Fruit fly (Drosophila melanogaster) whole organism, embryonic: Measurements from ENCODE around the gene et.

Experiments used
- Atf3 ChIP-seq: fragments of 200-800 bp; sonication (Bioruptor generic); optimal IDR thresholded peaks from 3 replicates; lab custom pipeline; 2016; ENCODE audit warnings: missing biosample characterization, missing genetic modification characterization
- Bgb ChIP-seq: fragments of 200-800 bp; sonication (Bioruptor generic); IDR thresholded peaks from 2 replicates; pipeline ENCODE4 v1.3.6; 2022; ENCODE audit warnings: missing biosample characterization, missing genetic modification characterization; ENCODE audit not compliant: partially characterized antibody
- Bteb2 ChIP-seq: fragments of 200-800 bp; sonication (Bioruptor generic); optimal IDR thresholded peaks from 2 replicates; lab custom pipeline; 2016; ENCODE audit warnings: missing biosample characterization, missing genetic modification characterization
- CG10366 ChIP-seq: fragments of 200-800 bp; sonication (Bioruptor generic); IDR thresholded peaks from 2 replicates; pipeline ENCODE4 v1.3.6; 2022; ENCODE audit warnings: missing biosample characterization, missing genetic modification characterization
- CG10543 ChIP-seq: fragments of 200-800 bp; sonication (Bioruptor generic); optimal IDR thresholded peaks from 3 replicates; lab custom pipeline; 2017; ENCODE audit warnings: missing biosample characterization, mild to moderate bottlenecking, missing genetic modification characterization, moderate library complexity
- CG10565 ChIP-seq: fragments of 200-800 bp; sonication (Bioruptor generic); optimal IDR thresholded peaks from 3 replicates; lab custom pipeline; 2016; ENCODE audit warnings: missing biosample characterization, mild to moderate bottlenecking, missing genetic modification characterization
- CG11247 ChIP-seq: fragments of 200-800 bp; sonication (Bioruptor generic); IDR thresholded peaks from 2 replicates; pipeline ENCODE4 v1.3.6; 2022; ENCODE audit warnings: missing biosample characterization, missing genetic modification characterization
- CG11696 ChIP-seq: fragments of 200-800 bp; sonication (Bioruptor generic); IDR thresholded peaks from 2 replicates; pipeline ENCODE4 v1.3.6; 2022; ENCODE audit warnings: missing biosample characterization, missing genetic modification characterization
- CG12071 ChIP-seq: fragments of 200-800 bp; sonication (Bioruptor generic); optimal IDR thresholded peaks from 3 replicates; lab custom pipeline; 2018; ENCODE audit warnings: missing biosample characterization, mild to moderate bottlenecking, missing genetic modification characterization
- CG13424 ChIP-seq: fragments of 200-800 bp; sonication (Bioruptor generic); optimal IDR thresholded peaks from 2 replicates; lab custom pipeline; 2019; ENCODE audit warnings: missing biosample characterization, mild to moderate bottlenecking, missing genetic modification characterization, moderate library complexity
- CG14965 ChIP-seq: fragments of 200-800 bp; sonication (Bioruptor generic); optimal IDR thresholded peaks from 2 replicates; lab custom pipeline; 2016; ENCODE audit warnings: missing biosample characterization, missing genetic modification characterization, borderline replicate concordance
- CG1529 ChIP-seq: fragments of 200-800 bp; sonication (Bioruptor generic); optimal IDR thresholded peaks from 3 replicates; lab custom pipeline; 2018; ENCODE audit warnings: missing biosample characterization, missing genetic modification characterization
- CG15601 ChIP-seq: fragments of 200-800 bp; sonication (Bioruptor generic); optimal IDR thresholded peaks from 3 replicates; lab custom pipeline; 2019; ENCODE audit warnings: missing biosample characterization, mild to moderate bottlenecking, missing genetic modification characterization, moderate library complexity
- CG17802 ChIP-seq: fragments of 200-800 bp; sonication (Bioruptor generic); optimal IDR thresholded peaks from 2 replicates; lab custom pipeline; 2018; ENCODE audit warnings: missing biosample characterization, mild to moderate bottlenecking, missing genetic modification characterization, moderate library complexity
- CG17912 ChIP-seq: fragments of 200-800 bp; sonication (Bioruptor generic); optimal IDR thresholded peaks from 2 replicates; lab custom pipeline; 2018; ENCODE audit warnings: missing biosample characterization, mild to moderate bottlenecking, missing genetic modification characterization
- CG2712 ChIP-seq: fragments of 200-800 bp; optimal IDR thresholded peaks from 3 replicates; lab custom pipeline; 2019; ENCODE audit warnings: missing biosample characterization, mild to moderate bottlenecking, missing genetic modification characterization, moderate library complexity
- CG6254 ChIP-seq: fragments of 200-800 bp; sonication (Bioruptor generic); optimal IDR thresholded peaks from 3 replicates; lab custom pipeline; 2017; ENCODE audit warnings: mild to moderate bottlenecking, missing biosample characterization, missing genetic modification reagents, missing genetic modification characterization
- CG7987 ChIP-seq: fragments of 200-800 bp; sonication (Bioruptor generic); optimal IDR thresholded peaks from 2 replicates; lab custom pipeline; 2018; ENCODE audit warnings: missing biosample characterization, mild to moderate bottlenecking, missing genetic modification characterization, moderate library complexity
- CG8290 ChIP-seq, 3 experiments: fragments of 200-800 bp; sonication (Bioruptor generic); optimal IDR thresholded peaks; 2 replicates each; lab custom pipeline; 2016 to 2019; ENCODE audit warnings: missing biosample characterization in 3 of 3, missing genetic modification characterization in 3 of 3, mild to moderate bottlenecking in 2 of 3, moderate library complexity in 1 of 3
- CG8478 ChIP-seq: fragments of >200 bp; optimal IDR thresholded peaks from 2 replicates; lab custom pipeline; 2018
- D19B ChIP-seq: fragments of 200-800 bp; sonication (Bioruptor generic); optimal IDR thresholded peaks from 2 replicates; lab custom pipeline; 2017; ENCODE audit warnings: missing biosample characterization, mild to moderate bottlenecking, missing genetic modification characterization
- Drgx ChIP-seq: fragments of 200-800 bp; sonication (Bioruptor generic); IDR thresholded peaks from 2 replicates; pipeline ENCODE4 v1.3.6; 2022; ENCODE audit warnings: missing biosample characterization, missing genetic modification characterization
- Fer2 ChIP-seq: fragments of 200-800 bp; sonication (Bioruptor generic); optimal IDR thresholded peaks from 2 replicates; lab custom pipeline; 2018; ENCODE audit warnings: missing biosample characterization, mild to moderate bottlenecking, missing genetic modification characterization, moderate library complexity
- H2.0 ChIP-seq: fragments of 200-800 bp; sonication (Bioruptor generic); IDR thresholded peaks from 2 replicates; pipeline ENCODE4 v1.3.6; 2022; ENCODE audit warnings: missing biosample characterization, missing genetic modification characterization
- HLHmδ ChIP-seq: fragments of 200-800 bp; sonication (Bioruptor generic); optimal IDR thresholded peaks from 2 replicates; lab custom pipeline; 2018; ENCODE audit warnings: missing biosample characterization, mild to moderate bottlenecking, missing genetic modification characterization, moderate library complexity
- Hey ChIP-seq: fragments of 200-800 bp; sonication (Bioruptor generic); optimal IDR thresholded peaks from 3 replicates; lab custom pipeline; 2018; ENCODE audit warnings: missing biosample characterization, mild to moderate bottlenecking, missing genetic modification characterization
- HmgZ ChIP-seq: fragments of 200-800 bp; sonication (Bioruptor generic); optimal IDR thresholded peaks from 2 replicates; lab custom pipeline; 2018; ENCODE audit warnings: missing biosample characterization, mild to moderate bottlenecking, missing genetic modification characterization
- Hsf ChIP-seq: fragments of 200-800 bp; sonication (Bioruptor generic); optimal IDR thresholded peaks from 3 replicates; lab custom pipeline; 2016; ENCODE audit warnings: missing biosample characterization, missing genetic modification characterization
- Lpt ChIP-seq: fragments of >200 bp; optimal IDR thresholded peaks from 2 replicates; lab custom pipeline; 2018; ENCODE audit warnings: missing biosample characterization, missing genetic modification characterization
- Optix ChIP-seq: fragments of 200-800 bp; sonication (Bioruptor generic); IDR thresholded peaks from 3 replicates; pipeline ENCODE4 v1.3.6; 2022; ENCODE audit warnings: missing biosample characterization, missing genetic modification characterization
- Sox100B ChIP-seq: fragments of 200-800 bp; sonication (Bioruptor generic); optimal IDR thresholded peaks from 3 replicates; lab custom pipeline; 2018; ENCODE audit warnings: missing biosample characterization, mild to moderate bottlenecking, missing genetic modification characterization
- Sox102F ChIP-seq: fragments of 200-800 bp; sonication (Bioruptor generic); optimal IDR thresholded peaks from 2 replicates; lab custom pipeline; 2018; ENCODE audit warnings: missing biosample characterization, mild to moderate bottlenecking, missing genetic modification characterization, moderate library complexity
- Ssrp ChIP-seq: fragments of 200-800 bp; sonication (Bioruptor generic); optimal IDR thresholded peaks from 2 replicates; lab custom pipeline; 2018; ENCODE audit warnings: missing biosample characterization, mild to moderate bottlenecking, missing genetic modification characterization, moderate library complexity
- dati ChIP-seq: fragments of 200-800 bp; sonication (Bioruptor generic); IDR thresholded peaks from 2 replicates; pipeline ENCODE4 v1.3.6; 2022; ENCODE audit warnings: missing biosample characterization, missing genetic modification characterization
- dysf ChIP-seq: fragments of 200-800 bp; sonication (Bioruptor generic); IDR thresholded peaks from 3 replicates; pipeline ENCODE4 v1.3.6; 2022; ENCODE audit warnings: missing biosample characterization, missing genetic modification characterization
- gt ChIP-seq: fragments of 200-800 bp; sonication (Bioruptor generic); IDR thresholded peaks from 2 replicates; pipeline ENCODE4 v1.3.6; 2022; ENCODE audit warnings: missing biosample characterization, missing genetic modification characterization
- ham ChIP-seq: fragments of 200-800 bp; sonication (Bioruptor generic); IDR thresholded peaks from 2 replicates; pipeline ENCODE4 v1.3.6; 2022; ENCODE audit warnings: missing biosample characterization, missing genetic modification characterization
- jumu ChIP-seq: fragments of 200-800 bp; sonication (Bioruptor generic); optimal IDR thresholded peaks from 3 replicates; lab custom pipeline; 2016; ENCODE audit warnings: missing biosample characterization, missing genetic modification characterization
- kah ChIP-seq: fragments of 200-800 bp; sonication (Bioruptor generic); optimal IDR thresholded peaks from 2 replicates; lab custom pipeline; 2018; ENCODE audit warnings: missing biosample characterization, mild to moderate bottlenecking, missing genetic modification characterization
- lov ChIP-seq, 2 experiments: fragments of 200-800 bp in 1 of 2; fragments of >200 bp in 1 of 2; sonication (Bioruptor generic) in 1 of 2; IDR thresholded peaks in 1 of 2; optimal IDR thresholded peaks in 1 of 2; 2 replicates in 1 of 2; 3 replicates in 1 of 2; pipeline versions ENCODE4 v1.3.6 to Lab custom; 2017 to 2022; ENCODE audit warnings: missing biosample characterization in 1 of 2, missing genetic modification characterization in 1 of 2
- psq ChIP-seq: fragments of 200-800 bp; sonication (Bioruptor generic); optimal IDR thresholded peaks from 2 replicates; lab custom pipeline; 2017; ENCODE audit warnings: missing biosample characterization, missing genetic modification characterization
- sd ChIP-seq: fragments of 200-800 bp; sonication (Bioruptor generic); optimal IDR thresholded peaks from 3 replicates; lab custom pipeline; 2018; ENCODE audit warnings: missing biosample characterization, mild to moderate bottlenecking, missing genetic modification characterization, moderate library complexity
- sens-2 ChIP-seq: fragments of 200-800 bp; sonication (Bioruptor generic); IDR thresholded peaks from 2 replicates; pipeline ENCODE4 v1.3.6; 2022; ENCODE audit warnings: missing biosample characterization, missing genetic modification characterization
- so ChIP-seq: fragments of 200-800 bp; sonication (Bioruptor generic); IDR thresholded peaks from 3 replicates; pipeline ENCODE4 v1.3.6; 2022; ENCODE audit warnings: missing biosample characterization, missing genetic modification characterization
- unc-4 ChIP-seq: fragments of 200-800 bp; sonication (Bioruptor generic); IDR thresholded peaks from 2 replicates; pipeline ENCODE4 v1.3.6; 2022; ENCODE audit warnings: missing biosample characterization, missing genetic modification characterization; ENCODE audit not compliant: partially characterized antibody
- zen2 ChIP-seq: fragments of 200-800 bp; sonication (Bioruptor generic); IDR thresholded peaks from 3 replicates; pipeline ENCODE4 v1.3.6; 2022; ENCODE audit warnings: missing biosample characterization, missing genetic modification characterization; ENCODE audit not compliant: partially characterized antibody
- zf30C ChIP-seq: fragments of 200-800 bp; sonication (Bioruptor generic); optimal IDR thresholded peaks from 3 replicates; lab custom pipeline; 2018; ENCODE audit warnings: missing biosample characterization, mild to moderate bottlenecking, missing genetic modification characterization
- zfh1 ChIP-seq: fragments of 200-800 bp; sonication (Bioruptor generic); IDR thresholded peaks from 3 replicates; pipeline ENCODE4 v1.3.6; 2022; ENCODE audit warnings: missing biosample characterization, missing genetic modification characterization

et gene

dm6 chrX:19692951-19693698, 17.4 kb upstream of the et start, which contains the start of gene Mer (continued):
- TF ChIP-seq CG1529 (peak; percentile 70), zen2 (GFP tag; lab: Robert Waterston, UW) (no peak), jumu (peak; percentile 85), CG14965 (GFP tag; lab: Kevin White, UChicago) (peak; percentile 29), zf30C (GFP tag; lab: Kevin White, UChicago) (no peak), unc-4 (GFP tag; lab: Robert Waterston, UW) (no peak), dati (GFP tag; lab: Robert Waterston, UW) (peak; percentile 63; the same call in 1 of the 2 replicates), CG10565 (no peak), zfh1 (peak; percentile 85), CG10543 (peak; percentile 67), CG7987 (GFP tag; lab: Kevin White, UChicago) (peak; percentile 76), CG13424 (tag; lab: Kevin White, UChicago) (peak; percentile 82), Bteb2 (GFP tag; lab: Kevin White, UChicago) (peak; percentile 85), Optix (GFP tag; lab: Robert Waterston, UW) (peak; percentile 86), gt (GFP tag; lab: Robert Waterston, UW) (no peak), dysf (GFP tag; lab: Robert Waterston, UW) (peak; percentile 90), CG10366 (GFP tag; lab: Robert Waterston, UW) (peak; percentile 73), sd (tag; lab: Kevin White, UChicago) (no peak), CG11696 (GFP tag; lab: Robert Waterston, UW) (no peak), ham (GFP tag; lab: Robert Waterston, UW) (0 out of 2 replicates have a peak, but pooled peaks have one; percentile 57), HmgZ (peak; percentile 89), CG12071 (GFP tag; lab: Kevin White, UChicago) (peak; percentile 90), Hsf (GFP tag; lab: Kevin White, UChicago) (peak; percentile 88), D19B (GFP tag; lab: Kevin White, UChicago) (peak; percentile 77), Ssrp (tag; lab: Kevin White, UChicago) (peak; percentile 69), Sox100B (GFP tag; lab: Kevin White, UChicago) (no peak), H2.0 (GFP tag; lab: Robert Waterston, UW) (peak; percentile 64), CG17912 (GFP tag; lab: Kevin White, UChicago) (peak; percentile 48), CG8290 (GFP tag; optimal IDR thresholded peaks at IDR 0.05; lab: Kevin White, UChicago) (peak; percentile 85), CG8290 (tag; optimal IDR thresholded peaks at IDR 0.05; lab: Kevin White, UChicago) (peak; percentile 49 to 97), Hey (tag; lab: Kevin White, UChicago) (no peak), Sox102F (GFP tag; lab: Kevin White, UChicago) (no peak), CG2712 (tag; lab: Kevin White, UChicago) (peak; percentile 86), Drgx (GFP tag; lab: Robert Waterston, UW) (peak; percentile 92), Bgb (GFP tag; lab: Robert Waterston, UW) (peak; percentile 13; the same call in 1 of the 2 replicates), CG6254 (GFP tag; lab: Kevin White, UChicago) (peak; percentile 51), sens-2 (GFP tag; lab: Robert Waterston, UW) (0 out of 2 replicates have a peak, but pooled peaks have one; percentile 58), Lpt (no peak), HLHmδ (GFP tag; lab: Kevin White, UChicago) (no peak), so (GFP tag; lab: Robert Waterston, UW) (peak; percentile 84; the same call in 1 of the 3 replicates), kah (peak; percentile 62), lov (optimal IDR thresholded peaks at IDR 0.05; lab: Kevin White, UChicago) (no peak), lov (GFP tag; IDR thresholded peaks at IDR 0.05; lab: Robert Waterston, UW) (peak; percentile 48; the same call in 1 of the 3 replicates), Fer2 (tag; lab: Kevin White, UChicago) (peak; percentile 35), CG11247 (peak; percentile 69), CG8478 (no peak), CG15601 (tag; lab: Kevin White, UChicago) (peak; percentile 63), Atf3 (peak; percentile 66), psq (GFP tag; lab: Kevin White, UChicago) (peak; percentile 44), CG17802 (tag; lab: Kevin White, UChicago) (peak; percentile 39)
